Fruit fly (Drosophila melanogaster) whole organism, embryonic: ENCODE measurements around the gene Snmp2.
A peak's percentile ranks its signal among the peaks of the same experiment; 100 is the strongest.

Experiments used
- Aef1 ChIP-seq: fragments of 200-800 bp; sonication (Bioruptor generic); IDR thresholded peaks from 3 replicates; pipeline ENCODE4 v1.3.6; 2022; ENCODE audit warnings: missing biosample characterization, missing genetic modification characterization
- BtbVII ChIP-seq: fragments of 200-800 bp; sonication (Bioruptor generic); optimal IDR thresholded peaks from 3 replicates; lab custom pipeline; 2017; ENCODE audit warnings: missing biosample characterization, mild to moderate bottlenecking, missing genetic modification characterization
- CG11695 ChIP-seq: fragments of 200-800 bp; sonication (Bioruptor generic); IDR thresholded peaks from 3 replicates; pipeline ENCODE4 v1.3.6; 2022; ENCODE audit warnings: missing biosample characterization, missing genetic modification characterization
- CG11696 ChIP-seq: fragments of 200-800 bp; sonication (Bioruptor generic); IDR thresholded peaks from 2 replicates; pipeline ENCODE4 v1.3.6; 2022; ENCODE audit warnings: missing biosample characterization, missing genetic modification characterization
- CG11723 ChIP-seq: fragments of 200-800 bp; sonication (Bioruptor generic); optimal IDR thresholded peaks from 2 replicates; lab custom pipeline; 2017; ENCODE audit warnings: missing biosample characterization, mild to moderate bottlenecking, missing genetic modification characterization
- CG12071 ChIP-seq: fragments of 200-800 bp; sonication (Bioruptor generic); optimal IDR thresholded peaks from 3 replicates; lab custom pipeline; 2018; ENCODE audit warnings: missing biosample characterization, mild to moderate bottlenecking, missing genetic modification characterization
- CG12299 ChIP-seq: fragments of 200-800 bp; sonication (Bioruptor generic); optimal IDR thresholded peaks from 2 replicates; lab custom pipeline; 2018; ENCODE audit warnings: missing biosample characterization, mild to moderate bottlenecking, missing genetic modification characterization
- CG14014 ChIP-seq: fragments of 200-800 bp; sonication (Bioruptor generic); IDR thresholded peaks from 2 replicates; pipeline ENCODE4 v1.3.6; 2022; ENCODE audit warnings: missing biosample characterization, missing genetic modification characterization
- CG14050 ChIP-seq: fragments of 200-800 bp; sonication (Bioruptor generic); IDR thresholded peaks from 3 replicates; pipeline ENCODE4 v1.3.6; 2022; ENCODE audit warnings: missing biosample characterization, missing genetic modification characterization
- CG14441 ChIP-seq: fragments of 200-800 bp; sonication (Bioruptor generic); IDR thresholded peaks from 2 replicates; pipeline ENCODE4 v1.3.6; 2022; ENCODE audit warnings: missing biosample characterization, missing genetic modification characterization
- CG15269 ChIP-seq: fragments of 200-800 bp; sonication (Bioruptor generic); optimal IDR thresholded peaks from 2 replicates; lab custom pipeline; 2018; ENCODE audit warnings: missing biosample characterization, mild to moderate bottlenecking, missing genetic modification characterization, moderate library complexity
- CG17328 ChIP-seq: fragments of 200-800 bp; sonication (Bioruptor generic); IDR thresholded peaks from 2 replicates; pipeline ENCODE4 v1.3.6; 2022; ENCODE audit warnings: missing biosample characterization, missing genetic modification characterization
- CG18262 ChIP-seq: fragments of 200-800 bp; optimal IDR thresholded peaks from 3 replicates; lab custom pipeline; 2019; ENCODE audit warnings: missing biosample characterization, mild to moderate bottlenecking, missing genetic modification characterization, moderate library complexity
- CG2199 ChIP-seq: fragments of 200-800 bp; sonication (Bioruptor generic); IDR thresholded peaks from 3 replicates; pipeline ENCODE4 v1.3.6; 2022; ENCODE audit warnings: missing biosample characterization, missing genetic modification characterization
- CG2678 ChIP-seq: fragments of 200-800 bp; sonication (Bioruptor generic); optimal IDR thresholded peaks from 3 replicates; lab custom pipeline; 2019; ENCODE audit warnings: missing biosample characterization, mild to moderate bottlenecking, missing genetic modification characterization, moderate library complexity
- CG2712 ChIP-seq: fragments of 200-800 bp; optimal IDR thresholded peaks from 3 replicates; lab custom pipeline; 2019; ENCODE audit warnings: missing biosample characterization, mild to moderate bottlenecking, missing genetic modification characterization, moderate library complexity
- CG32532 ChIP-seq: fragments of 200-800 bp; sonication (Bioruptor generic); IDR thresholded peaks from 2 replicates; pipeline ENCODE4 v1.3.6; 2022; ENCODE audit warnings: missing biosample characterization, missing genetic modification characterization
- CG34422 ChIP-seq: fragments of 200-800 bp; sonication (Bioruptor generic); IDR thresholded peaks from 3 replicates; pipeline ENCODE4 v1.3.6; 2022; ENCODE audit warnings: missing biosample characterization, missing genetic modification characterization
- CG6765 ChIP-seq: fragments of 200-800 bp; sonication (Bioruptor generic); optimal IDR thresholded peaks from 3 replicates; lab custom pipeline; 2017; ENCODE audit warnings: missing biosample characterization, mild to moderate bottlenecking, missing genetic modification characterization
- CG7271 ChIP-seq: fragments of 200-800 bp; sonication (Bioruptor generic); optimal IDR thresholded peaks from 2 replicates; lab custom pipeline; 2018; ENCODE audit warnings: missing biosample characterization, mild to moderate bottlenecking, missing genetic modification characterization, moderate library complexity
- CG7357 ChIP-seq: fragments of 200-800 bp; sonication (Bioruptor generic); IDR thresholded peaks from 3 replicates; pipeline ENCODE4 v1.3.6; 2022; ENCODE audit warnings: missing biosample characterization, missing genetic modification characterization
- CG7839 ChIP-seq: fragments of 200-800 bp; sonication (Bioruptor generic); optimal IDR thresholded peaks from 3 replicates; lab custom pipeline; 2018; ENCODE audit warnings: missing biosample characterization, mild to moderate bottlenecking, missing genetic modification characterization, moderate library complexity
- CG8290 ChIP-seq, 3 experiments: fragments of 200-800 bp; sonication (Bioruptor generic); optimal IDR thresholded peaks; 2 replicates each; lab custom pipeline; 2016 to 2019; ENCODE audit warnings: missing biosample characterization in 3 of 3, missing genetic modification characterization in 3 of 3, mild to moderate bottlenecking in 2 of 3, moderate library complexity in 1 of 3
- Dek ChIP-seq: fragments of 200-800 bp; sonication (Bioruptor generic); optimal IDR thresholded peaks from 3 replicates; lab custom pipeline; 2019; ENCODE audit warnings: missing biosample characterization, mild to moderate bottlenecking, missing genetic modification characterization, moderate library complexity
- Drgx ChIP-seq: fragments of 200-800 bp; sonication (Bioruptor generic); IDR thresholded peaks from 2 replicates; pipeline ENCODE4 v1.3.6; 2022; ENCODE audit warnings: missing biosample characterization, missing genetic modification characterization
- E2f2 ChIP-seq: fragments of 200-800 bp; sonication (Bioruptor generic); IDR thresholded peaks from 2 replicates; pipeline ENCODE4 v1.3.6; 2022; ENCODE audit warnings: missing biosample characterization, missing genetic modification characterization
- Eip74EF ChIP-seq, 2 experiments: fragments of 200-800 bp in 1 of 2; fragments of >200 bp in 1 of 2; sonication (Bioruptor generic) in 1 of 2; optimal IDR thresholded peaks; 2 replicates each; lab custom pipeline; 2017 to 2019; ENCODE audit warnings: missing biosample characterization in 2 of 2, missing genetic modification characterization in 2 of 2, mild to moderate bottlenecking in 1 of 2, moderate library complexity in 1 of 2
- H15 ChIP-seq: fragments of 200-800 bp; sonication (Bioruptor generic); IDR thresholded peaks from 3 replicates; pipeline ENCODE4 v1.3.6; 2022; ENCODE audit warnings: missing biosample characterization, missing genetic modification characterization
- HLH3B ChIP-seq: fragments of 200-800 bp; sonication (Bioruptor generic); IDR thresholded peaks from 2 replicates; pipeline ENCODE4 v1.3.6; 2022; ENCODE audit warnings: missing biosample characterization, missing genetic modification characterization
- Med ChIP-seq: fragments of 200-800 bp; sonication (Bioruptor generic); peaks from one replicate; lab custom pipeline; 2016; ENCODE audit warnings: missing biosample characterization, missing genetic modification characterization, mild to moderate bottlenecking, inconsistent platforms, moderate library complexity
- Meics ChIP-seq: fragments of 200-800 bp; sonication (Bioruptor generic); optimal IDR thresholded peaks from 2 replicates; lab custom pipeline; 2017; ENCODE audit warnings: missing biosample characterization, mild to moderate bottlenecking, missing genetic modification characterization
- NFAT ChIP-seq: fragments of 200-800 bp; sonication (Bioruptor generic); IDR thresholded peaks from 2 replicates; pipeline ENCODE4 v1.3.6; 2022; ENCODE audit warnings: missing biosample characterization, missing genetic modification characterization
- Oli ChIP-seq: fragments of 200-800 bp; sonication (Bioruptor generic); optimal IDR thresholded peaks from 2 replicates; lab custom pipeline; 2018; ENCODE audit warnings: missing biosample characterization, mild to moderate bottlenecking, missing genetic modification characterization, moderate library complexity
- Rfx ChIP-seq: fragments of 200-800 bp; sonication (Bioruptor generic); IDR thresholded peaks from 2 replicates; pipeline ENCODE4 v1.3.6; 2022; ENCODE audit warnings: missing biosample characterization, missing genetic modification characterization
- ab ChIP-seq: fragments of 200-800 bp; sonication (Bioruptor generic); optimal IDR thresholded peaks from 2 replicates; lab custom pipeline; 2016; ENCODE audit warnings: missing biosample characterization, missing genetic modification characterization
- chinmo ChIP-seq: fragments of 200-800 bp; sonication (Bioruptor generic); IDR thresholded peaks from 4 replicates; pipeline ENCODE4 v1.3.6; 2022; ENCODE audit warnings: missing biosample characterization, missing genetic modification characterization; ENCODE audit not compliant: partially characterized antibody
- dpn ChIP-seq, 2 experiments: fragments of 200-800 bp; sonication (Bioruptor generic); optimal IDR thresholded peaks; 3 replicates each; lab custom pipeline; 2016; ENCODE audit warnings: missing biosample characterization in 2 of 2, missing genetic modification characterization in 2 of 2
- fd64A ChIP-seq: fragments of 200-800 bp; sonication (Bioruptor generic); optimal IDR thresholded peaks from 3 replicates; lab custom pipeline; 2018; ENCODE audit warnings: missing biosample characterization, mild to moderate bottlenecking, missing genetic modification characterization
- fd96Cb ChIP-seq: fragments of 200-800 bp; sonication (Bioruptor generic); optimal IDR thresholded peaks from 2 replicates; lab custom pipeline; 2018; ENCODE audit warnings: missing biosample characterization, mild to moderate bottlenecking, missing genetic modification characterization, moderate library complexity
- ftz-f1 ChIP-seq: fragments of 200-800 bp; sonication (Bioruptor generic); optimal IDR thresholded peaks from 2 replicates; lab custom pipeline; 2016; ENCODE audit warnings: missing biosample characterization, missing genetic modification characterization
- gro ChIP-seq: fragments of 200-800 bp; sonication (Bioruptor generic); optimal IDR thresholded peaks from 2 replicates; lab custom pipeline; 2016; ENCODE audit warnings: missing biosample characterization, missing genetic modification characterization
- ind ChIP-seq: fragments of 200-800 bp; sonication (Bioruptor generic); optimal IDR thresholded peaks from 3 replicates; lab custom pipeline; 2016; ENCODE audit warnings: missing biosample characterization, missing genetic modification characterization
- kni ChIP-seq: fragments of 200-800 bp; sonication (Bioruptor generic); optimal IDR thresholded peaks from 3 replicates; lab custom pipeline; 2017; ENCODE audit warnings: mild to moderate bottlenecking, missing biosample characterization, missing genetic modification reagents, missing genetic modification characterization
- ranshi ChIP-seq: fragments of 200-800 bp; sonication (Bioruptor generic); IDR thresholded peaks from 2 replicates; pipeline ENCODE4 v1.3.6; 2022; ENCODE audit warnings: missing biosample characterization, missing genetic modification characterization
- run ChIP-seq: fragments of 200-800 bp; sonication (Bioruptor generic); optimal IDR thresholded peaks from 3 replicates; lab custom pipeline; 2018; ENCODE audit warnings: missing biosample characterization, mild to moderate bottlenecking, missing genetic modification characterization
- sd ChIP-seq: fragments of 200-800 bp; sonication (Bioruptor generic); optimal IDR thresholded peaks from 3 replicates; lab custom pipeline; 2018; ENCODE audit warnings: missing biosample characterization, mild to moderate bottlenecking, missing genetic modification characterization, moderate library complexity
- sim ChIP-seq: fragments of 200-800 bp; sonication (Bioruptor generic); IDR thresholded peaks from 2 replicates; pipeline ENCODE4 v1.3.6; 2022; ENCODE audit warnings: missing biosample characterization, missing genetic modification characterization
- stwl ChIP-seq: fragments of 200-800 bp; sonication (Bioruptor generic); optimal IDR thresholded peaks from 3 replicates; lab custom pipeline; 2018; ENCODE audit warnings: missing biosample characterization, mild to moderate bottlenecking, missing genetic modification characterization, moderate library complexity
- vfl ChIP-seq: fragments of 200-800 bp; sonication (Bioruptor generic); optimal IDR thresholded peaks from 2 replicates; lab custom pipeline; 2016; ENCODE audit warnings: missing biosample characterization, missing genetic modification characterization

Gene Snmp2

dm6 chr3L:7786263-7786662, 43.4 kb upstream of the Snmp2 start:
- TF ChIP-seq chinmo (GFP tag; lab: Robert Waterston, UW): peak; percentile 84; the same call in 1 of the 4 replicates
- peak; percentile 10 for TF ChIP-seq ftz-f1 (GFP tag; lab: Kevin White, UChicago)
- no peak for TF ChIP-seq CG14441 (GFP tag; lab: Robert Waterston, UW)
- no peak for TF ChIP-seq gro (GFP tag; lab: Kevin White, UChicago)
- peak in 1 of 2 experiments; percentile 88 for TF ChIP-seq Eip74EF (GFP tag; optimal IDR thresholded peaks at IDR 0.05; lab: Kevin White, UChicago)
- TF ChIP-seq CG34422: no peak
- TF ChIP-seq sd (tag; lab: Kevin White, UChicago): peak; percentile 87
- TF ChIP-seq CG7357 (GFP tag; lab: Robert Waterston, UW): no peak
- no peak for TF ChIP-seq kni (GFP tag; lab: Kevin White, UChicago)
- no peak for TF ChIP-seq Dek
- TF ChIP-seq CG11723 (GFP tag; lab: Kevin White, UChicago): no peak
- TF ChIP-seq CG7271 (tag; lab: Kevin White, UChicago): no peak
- TF ChIP-seq CG14014 (GFP tag; lab: Robert Waterston, UW): no peak
- no peak for TF ChIP-seq CG32532 (GFP tag; lab: Robert Waterston, UW)
- no peak for TF ChIP-seq stwl
- no peak for TF ChIP-seq run (tag; lab: Kevin White, UChicago)

DNA sequence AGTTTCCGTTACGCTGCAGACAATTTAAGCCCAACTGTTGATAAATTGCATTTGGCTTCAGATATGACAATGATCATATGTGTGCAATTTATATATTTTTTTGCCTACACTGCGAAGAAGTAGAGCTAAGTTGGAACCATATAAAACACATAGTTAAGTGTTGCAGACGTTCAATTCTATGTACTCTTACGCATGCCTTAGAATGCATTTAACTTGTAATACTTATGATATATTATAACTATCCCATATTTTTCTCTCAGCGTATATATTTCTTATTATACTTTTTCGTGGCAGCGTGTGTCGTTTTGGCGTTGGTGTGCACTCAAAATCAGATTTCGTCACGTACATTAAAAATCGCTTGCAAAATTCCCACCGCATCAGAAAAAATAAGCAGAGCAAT, 40.5 kb upstream of the Snmp2 start:
- no peak for TF ChIP-seq CG11696 (GFP tag; lab: Robert Waterston, UW)
- TF ChIP-seq vfl (GFP tag; lab: Kevin White, UChicago): no peak
- TF ChIP-seq CG18262: peak; percentile 1
- TF ChIP-seq dpn (GFP tag; optimal IDR thresholded peaks at IDR 0.05; lab: Kevin White, UChicago): peak in 1 of 2 experiments; percentile 35
- no peak for TF ChIP-seq CG6765 (GFP tag; lab: Kevin White, UChicago)
- no peak for TF ChIP-seq ab
- TF ChIP-seq CG17328 (GFP tag; lab: Robert Waterston, UW): peak; percentile 22; the same call in 1 of the 2 replicates
- no peak for TF ChIP-seq CG12299
- TF ChIP-seq fd64A (GFP tag; lab: Kevin White, UChicago): no peak
- peak; percentile 55 for TF ChIP-seq CG15269 (tag; lab: Kevin White, UChicago)
- peak; percentile 46 for TF ChIP-seq Meics (GFP tag; lab: Kevin White, UChicago)
- no peak for TF ChIP-seq HLH3B
- TF ChIP-seq CG14050 (GFP tag; lab: Robert Waterston, UW): peak; percentile 19; the same call in 1 of the 3 replicates
- TF ChIP-seq Drgx (GFP tag; lab: Robert Waterston, UW): peak; percentile 83
- TF ChIP-seq ranshi (GFP tag; lab: Robert Waterston, UW): peak; percentile 33; the same call in 1 of the 2 replicates
- TF ChIP-seq NFAT (GFP tag; lab: Robert Waterston, UW): no peak
- peak; percentile 1 for TF ChIP-seq CG12071 (GFP tag; lab: Kevin White, UChicago)
- 0 out of 2 replicates have a peak, but pooled peaks have one; percentile 23 for TF ChIP-seq CG32532 (GFP tag; lab: Robert Waterston, UW)
- TF ChIP-seq Med (GFP tag; lab: Kevin White, UChicago): peak; percentile 80
- TF ChIP-seq CG2678: peak; percentile 24
- peak; percentile 44; the same call in 1 of the 3 replicates for TF ChIP-seq CG11695
- TF ChIP-seq Rfx (GFP tag; lab: Robert Waterston, UW): peak; percentile 60; the same call in 1 of the 2 replicates
- TF ChIP-seq CG2712: peak; percentile 5
- peak; percentile 47 for TF ChIP-seq CG7839
- TF ChIP-seq ind: peak; percentile 38
- peak; percentile 54 for TF ChIP-seq Oli (tag; lab: Kevin White, UChicago)
- no peak for TF ChIP-seq CG8290 (GFP tag; optimal IDR thresholded peaks at IDR 0.05; lab: Kevin White, UChicago)
- TF ChIP-seq CG8290 (tag; optimal IDR thresholded peaks at IDR 0.05; lab: Kevin White, UChicago): peak in 1 of 2 experiments; percentile 38
- TF ChIP-seq fd96Cb (tag; lab: Kevin White, UChicago): no peak
- TF ChIP-seq E2f2 (GFP tag; lab: Robert Waterston, UW): peak; percentile 16; the same call in 1 of the 2 replicates
- peak; percentile 6 for TF ChIP-seq BtbVII (GFP tag; lab: Kevin White, UChicago)
- 0 out of 3 replicates have a peak, but pooled peaks have one; percentile 25 for TF ChIP-seq Aef1 (GFP tag; lab: Robert Waterston, UW)
- TF ChIP-seq H15 (GFP tag; lab: Robert Waterston, UW): 0 out of 3 replicates have a peak, but pooled peaks have one; percentile 18
- TF ChIP-seq sim: 0 out of 2 replicates have a peak, but pooled peaks have one; percentile 35
- TF ChIP-seq CG2199 (GFP tag; lab: Robert Waterston, UW): no peak
